Worm (Caenorhabditis elegans) whole organism, L1 larva: ENCODE measurements around the gene dhs-24.

Experiments used
- efl-1 ChIP-seq, 4 experiments: fragments of 150-350 bp; optimal IDR thresholded peaks in 3 of 4; peaks in 1 of 4; 1 replicate in 1 of 4; 2 replicates in 3 of 4; lab custom pipeline; 2014; ENCODE audit warnings: missing biosample characterization in 2 of 4, missing genetic modification characterization in 2 of 4, missing genetic modification reagents in 2 of 4
- fkh-10 ChIP-seq: sonication (generic microtip); optimal IDR thresholded peaks from 2 replicates; lab custom pipeline; 2017; ENCODE audit warnings: missing biosample characterization, missing genetic modification reagents, missing genetic modification characterization
- hlh-4 ChIP-seq: sonication (generic microtip); optimal IDR thresholded peaks from 2 replicates; lab custom pipeline; 2016; ENCODE audit warnings: mild to moderate bottlenecking, missing genetic modification characterization, missing compliant biosample characterization
- isw-1 ChIP-seq: fragments of 200-800 bp; sonication (Bioruptor generic); IDR thresholded peaks from 2 replicates; pipeline ENCODE4 v1.3.6; 2022; ENCODE audit warnings: missing genetic modification characterization, missing compliant biosample characterization
- lin-35 ChIP-seq, 2 experiments: fragments of 150-350 bp; optimal IDR thresholded peaks; 2 replicates each; lab custom pipeline; 2014; ENCODE audit warnings: missing biosample characterization in 2 of 2, missing genetic modification characterization in 2 of 2, missing genetic modification reagents in 2 of 2
- mab-9 ChIP-seq: fragments of 200-800 bp; sonication (Bioruptor generic); IDR thresholded peaks from 2 replicates; pipeline ENCODE4 v1.3.6; 2022; ENCODE audit warnings: missing genetic modification reagents, missing genetic modification characterization, missing compliant biosample characterization
- nhr-84 ChIP-seq: sonication (generic microtip); optimal IDR thresholded peaks from 2 replicates; lab custom pipeline; 2017; ENCODE audit warnings: missing biosample characterization, missing genetic modification characterization
- rnt-1 ChIP-seq: sonication (generic microtip); optimal IDR thresholded peaks from 2 replicates; lab custom pipeline; 2016; ENCODE audit warnings: mild to moderate bottlenecking, missing genetic modification characterization, moderate library complexity, missing compliant biosample characterization
- swsn-7 ChIP-seq: sonication (generic microtip); optimal IDR thresholded peaks from 2 replicates; lab custom pipeline; 2016; ENCODE audit warnings: missing genetic modification characterization, missing compliant biosample characterization
- tbx-2 ChIP-seq: sonication (generic microtip); optimal IDR thresholded peaks from 2 replicates; lab custom pipeline; 2016; ENCODE audit warnings: missing genetic modification characterization, missing compliant biosample characterization
- zip-4 ChIP-seq: fragments of 200-800 bp; sonication (Bioruptor generic); optimal IDR thresholded peaks from 2 replicates; lab custom pipeline; 2018; ENCODE audit warnings: mild to moderate bottlenecking, missing genetic modification characterization, moderate library complexity, missing compliant biosample characterization
- ztf-11 ChIP-seq, 2 experiments: sonication (generic microtip); optimal IDR thresholded peaks; 2 replicates each; lab custom pipeline; 2016 to 2017; ENCODE audit warnings: missing genetic modification characterization in 2 of 2, missing biosample characterization in 1 of 2, missing compliant biosample characterization in 1 of 2

The dhs-24 gene

DNA sequence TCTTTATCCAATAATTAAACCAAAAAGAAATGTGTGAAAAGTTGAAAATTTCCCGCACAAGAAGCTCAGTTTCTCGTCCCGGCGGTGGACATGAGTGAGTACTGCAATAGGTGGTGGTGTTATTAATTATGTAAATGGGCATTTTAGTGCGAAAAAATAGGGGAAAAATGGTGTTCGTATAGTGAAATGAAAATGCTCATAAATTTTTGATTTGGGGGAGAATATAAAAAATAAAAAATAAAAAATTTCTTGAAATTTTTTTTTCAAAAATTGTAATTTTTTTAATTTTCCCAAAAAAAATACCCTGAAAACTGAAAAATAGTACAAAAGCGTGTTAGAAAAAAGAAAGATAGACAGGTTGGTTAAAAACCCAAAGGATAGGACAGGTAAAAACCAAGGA is 51.2 kb downstream of the dhs-24 start, which contains the start of gene gly-4:
Gene gly-4 (minus strand): TSS at position 101 of the 400 bp plus-strand sequence.
- no peak for TF ChIP-seq swsn-7 (tag; lab: Kevin White, UChicago)
- no peak for TF ChIP-seq nhr-84 (tag; lab: Kevin White, UChicago)
- TF ChIP-seq fkh-10 (GFP tag; lab: Kevin White, UChicago), result no peak
- TF ChIP-seq tbx-2, result no peak
- TF ChIP-seq isw-1 (GFP tag; lab: Robert Waterston, UW), result no peak
- TF ChIP-seq ztf-11 (tag; optimal IDR thresholded peaks at IDR 0.05; lab: Kevin White, UChicago), result no peak
- TF ChIP-seq efl-1 (optimal IDR thresholded peaks at IDR 0.05; lab: Kevin White, UChicago), result no peak
- no peak for TF ChIP-seq efl-1 (GFP tag; optimal IDR thresholded peaks at IDR 0.05 in 1 of 2; lab: Kevin White, UChicago)
- no peak for TF ChIP-seq zip-4 (GFP tag; lab: Kevin White, UChicago)
- no peak for TF ChIP-seq lin-35 (GFP tag; optimal IDR thresholded peaks at IDR 0.05; lab: Kevin White, UChicago)
- TF ChIP-seq hlh-4 (tag; lab: Kevin White, UChicago), result no peak
- TF ChIP-seq rnt-1 (tag; lab: Kevin White, UChicago), result no peak
- no peak for TF ChIP-seq mab-9 (GFP tag; lab: Robert Waterston, UW)
